Worm (Caenorhabditis elegans) whole organism, L3 larva: ENCODE data around the gene T13A10.2.

Experiments used
- elt-3 ChIP-seq, 3 experiments: fragments of 150-350 bp in 1 of 3; sonication (generic microtip) in 2 of 3; optimal IDR thresholded peaks; 2 replicates in 2 of 3; 4 replicates in 1 of 3; lab custom pipeline; 2014 to 2017; ENCODE audit warnings: missing biosample characterization in 3 of 3, missing genetic modification characterization in 3 of 3
- fkh-10 ChIP-seq: sonication (generic microtip); optimal IDR thresholded peaks from 2 replicates; lab custom pipeline; 2017; ENCODE audit warnings: missing biosample characterization, missing genetic modification reagents, missing genetic modification characterization
- nhr-23 ChIP-seq: fragments of 150-350 bp; optimal IDR thresholded peaks from 2 replicates; lab custom pipeline; 2014; ENCODE audit warnings: missing biosample characterization, missing genetic modification reagents, missing genetic modification characterization
- nhr-77 ChIP-seq: fragments of 150-350 bp; optimal IDR thresholded peaks from 2 replicates; lab custom pipeline; 2014; ENCODE audit warnings: missing biosample characterization, missing genetic modification characterization
- snpc-4 ChIP-seq: fragments of 150-350 bp; optimal IDR thresholded peaks from 2 replicates; lab custom pipeline; 2014; ENCODE audit warnings: missing biosample characterization, missing genetic modification characterization
- unc-62 ChIP-seq: fragments of 150-350 bp; sonication (generic microtip); optimal IDR thresholded peaks from 4 replicates; lab custom pipeline; 2014; ENCODE audit warnings: missing biosample characterization, missing genetic modification reagents, missing genetic modification characterization
- ztf-11 ChIP-seq: fragments of 150-350 bp; optimal IDR thresholded peaks from 2 replicates; lab custom pipeline; 2014; ENCODE audit warnings: missing biosample characterization, missing genetic modification characterization
- ztf-4 ChIP-seq: fragments of 150-350 bp; optimal IDR thresholded peaks from 2 replicates; lab custom pipeline; 2014; ENCODE audit warnings: missing biosample characterization, missing genetic modification characterization

- TF ChIP-seq fkh-10 (no peak), unc-62 (GFP tag; lab: Kevin White, UChicago) (no peak), nhr-77 (no peak), elt-3 (tag; optimal IDR thresholded peaks at IDR 0.05; lab: Kevin White, UChicago) (no peak), ztf-11 (tag; lab: Kevin White, UChicago) (no peak), ztf-4 (no peak), nhr-23 (no peak), snpc-4 (tag; lab: Kevin White, UChicago) (no peak)
Measured at ce11 chrIV:6290741-6291140, 37.6 kb downstream of the T13A10.2 start, which contains the start of gene srv-24.
